Worm (Caenorhabditis elegans): ENCODE measurements around the gene psme-3.

DNA sequence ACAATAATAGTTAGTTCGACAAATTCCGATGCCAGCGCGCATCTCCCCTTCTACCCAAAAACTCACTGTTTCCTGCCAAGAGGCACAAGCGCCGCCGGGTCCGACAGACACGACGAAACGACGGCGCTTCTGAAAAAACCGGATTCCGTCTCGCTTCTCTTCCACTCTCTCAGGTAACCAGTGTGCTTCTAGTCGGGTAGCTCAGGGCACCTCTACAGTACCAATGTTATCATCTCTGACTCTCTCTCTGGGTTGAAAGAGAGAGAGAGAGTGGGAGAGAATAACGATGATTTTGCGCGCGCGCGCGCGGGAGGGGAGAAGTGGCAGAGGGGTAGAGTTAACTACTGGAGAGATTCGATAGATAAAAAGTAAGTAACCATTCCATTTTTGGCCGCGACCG is 11.1 kb upstream of the psme-3 start:
- no peak for TF ChIP-seq elt-3 (tag; optimal IDR thresholded peaks at IDR 0.05)
- TF ChIP-seq ceh-82 (tag; optimal IDR thresholded peaks at IDR 0.05): no peak
- no peak for TF ChIP-seq lsy-2 (tag; optimal IDR thresholded peaks at IDR 0.05)
- TF ChIP-seq ceh-16 (tag; optimal IDR thresholded peaks at IDR 0.05): peak; percentile 17
- no peak for TF ChIP-seq nhr-10 (tag; optimal IDR thresholded peaks at IDR 0.05)
- no peak for TF ChIP-seq ztf-4 (tag; optimal IDR thresholded peaks at IDR 0.05)
- no peak for TF ChIP-seq mdl-1 (tag; optimal IDR thresholded peaks at IDR 0.05)
- TF ChIP-seq zag-1 (tag; optimal IDR thresholded peaks at IDR 0.05): no peak
- TF ChIP-seq elt-1 (tag; optimal IDR thresholded peaks at IDR 0.05): no peak
- no peak for TF ChIP-seq unc-39 (tag; optimal IDR thresholded peaks at IDR 0.05)
- no peak for TF ChIP-seq egl-27 (tag; optimal IDR thresholded peaks at IDR 0.05)
- TF ChIP-seq nhr-11 (tag; optimal IDR thresholded peaks at IDR 0.05): no peak
- peak; percentile 52 for TF ChIP-seq nhr-25 (tag; optimal IDR thresholded peaks at IDR 0.05)
